Fruit fly (Drosophila melanogaster): ENCODE measurements around the gene CSN1b.
A peak's percentile ranks its signal among the peaks of the same experiment; 100 is the strongest.

The CSN1b gene

DNA sequence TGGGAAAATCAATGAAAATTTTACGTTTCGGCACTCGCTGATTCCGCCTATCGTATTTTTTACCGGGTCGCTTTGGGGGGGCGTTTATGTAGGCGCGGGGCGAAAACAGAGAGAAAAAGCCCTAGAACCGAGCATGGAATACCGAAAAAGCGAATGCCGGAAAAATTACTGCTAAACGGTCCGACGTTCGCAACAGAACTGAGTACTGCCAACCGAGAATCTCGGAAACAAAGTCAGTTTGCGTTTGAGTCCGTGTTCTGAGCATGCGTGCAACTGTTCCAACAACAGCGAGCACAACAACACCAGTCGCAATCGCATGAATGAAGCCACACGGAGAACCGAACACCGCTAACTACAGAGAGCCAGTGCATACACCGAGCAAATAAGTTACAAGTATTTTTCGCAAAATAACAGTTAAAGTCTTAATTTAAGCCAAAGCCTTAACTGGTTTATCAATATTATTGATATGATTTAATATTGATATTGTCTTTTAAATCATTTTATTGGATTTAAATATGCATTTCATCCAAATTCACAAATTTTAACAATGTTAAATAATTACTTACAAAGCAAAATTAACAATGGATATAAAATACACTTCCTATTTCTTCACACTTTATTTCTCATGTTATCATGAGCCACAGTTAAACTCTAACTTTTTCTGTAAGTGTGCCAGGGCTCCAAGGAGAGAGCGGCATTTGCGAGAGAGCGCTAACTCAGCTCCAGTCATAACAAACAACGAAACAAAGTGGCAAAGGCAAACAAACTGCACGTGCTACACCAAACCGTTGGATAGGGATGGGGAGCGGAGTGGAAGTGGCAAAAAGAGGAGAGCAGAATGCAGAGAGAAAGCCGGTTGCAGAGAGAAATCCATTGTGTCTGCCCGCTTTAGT lies 14.2 kb downstream of the CSN1b start, which contains the start of gene CG3961 (continued):
- peak; percentile 34 for TF ChIP-seq Hr83 (GFP tag; optimal IDR thresholded peaks at IDR 0.05; ENCODE audit: poor library complexity, severe bottlenecking)
- TF ChIP-seq tai (GFP tag; optimal IDR thresholded peaks at IDR 0.05) = peak; percentile 89
- no peak for TF ChIP-seq Abd-B (GFP tag; optimal IDR thresholded peaks at IDR 0.05)
- peak; percentile 94 for TF ChIP-seq sv (GFP tag; optimal IDR thresholded peaks at IDR 0.05)
- peak; percentile 95 for TF ChIP-seq br (GFP tag; optimal IDR thresholded peaks at IDR 0.05)
- TF ChIP-seq Dfd (GFP tag; optimal IDR thresholded peaks at IDR 0.05) = peak; percentile 97
- peak; percentile 93 for TF ChIP-seq Dif (GFP tag; optimal IDR thresholded peaks at IDR 0.05; ENCODE audit: partially characterized antibody)
- TF ChIP-seq Mio (GFP tag; optimal IDR thresholded peaks at IDR 0.05) = peak; percentile 61

DNA sequence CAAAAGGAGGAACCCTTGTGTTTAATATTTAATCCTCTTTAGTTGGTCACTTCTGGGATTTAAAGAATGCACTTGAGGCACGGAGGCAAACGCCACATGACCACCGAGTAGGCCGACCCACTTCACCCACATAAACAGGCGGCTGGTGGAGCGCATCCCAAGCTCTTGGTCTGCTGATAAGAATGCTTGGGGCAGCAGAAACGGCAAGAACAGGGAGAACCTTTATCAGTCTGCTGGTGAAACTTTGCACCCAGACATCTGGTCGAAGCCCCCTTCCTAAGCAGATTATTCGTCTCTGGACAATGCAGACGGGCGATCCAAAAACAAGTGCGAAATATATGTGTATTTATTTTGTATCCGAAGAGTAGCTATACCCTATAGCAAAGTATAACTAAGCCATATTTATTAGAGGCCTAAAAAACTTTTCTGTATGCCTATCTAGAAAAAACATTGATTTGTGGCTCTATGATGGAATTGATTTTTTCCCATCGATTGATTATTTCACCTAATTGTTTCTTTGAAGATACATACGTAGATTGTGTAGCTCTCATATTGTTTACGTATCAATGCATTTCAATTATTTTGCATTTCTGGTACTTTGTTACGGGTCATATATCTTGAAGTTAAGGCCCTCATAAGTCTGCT lies 15.4 kb downstream of the CSN1b start:
- peak; percentile 41 for TF ChIP-seq fru (GFP tag; optimal IDR thresholded peaks at IDR 0.05)
- TF ChIP-seq foxo (GFP tag; optimal IDR thresholded peaks at IDR 0.05) = peak in 1 of 2 experiments; percentile 33
- TF ChIP-seq sv (GFP tag; optimal IDR thresholded peaks at IDR 0.05) = no peak
- peak; percentile 20 for TF ChIP-seq rgr (GFP tag; optimal IDR thresholded peaks at IDR 0.05)
- no peak for TF ChIP-seq Hr83 (GFP tag; optimal IDR thresholded peaks at IDR 0.05; ENCODE audit: poor library complexity, severe bottlenecking)
- no peak for TF ChIP-seq Mio (GFP tag; optimal IDR thresholded peaks at IDR 0.05)
- no peak for TF ChIP-seq GATAd (GFP tag; optimal IDR thresholded peaks at IDR 0.05)
- peak; percentile 0 for TF ChIP-seq Dif (GFP tag; optimal IDR thresholded peaks at IDR 0.05; ENCODE audit: partially characterized antibody)
- no peak for TF ChIP-seq Rel (GFP tag; optimal IDR thresholded peaks at IDR 0.05)
- peak; percentile 35 for TF ChIP-seq Rel (tag; optimal IDR thresholded peaks at IDR 0.05)
- no peak for TF ChIP-seq N (GFP tag; optimal IDR thresholded peaks at IDR 0.05)
- TF ChIP-seq h (GFP tag; optimal IDR thresholded peaks at IDR 0.05) = peak; percentile 8
- peak; percentile 30 for TF ChIP-seq Hnf4 (GFP tag; optimal IDR thresholded peaks at IDR 0.05)

DNA sequence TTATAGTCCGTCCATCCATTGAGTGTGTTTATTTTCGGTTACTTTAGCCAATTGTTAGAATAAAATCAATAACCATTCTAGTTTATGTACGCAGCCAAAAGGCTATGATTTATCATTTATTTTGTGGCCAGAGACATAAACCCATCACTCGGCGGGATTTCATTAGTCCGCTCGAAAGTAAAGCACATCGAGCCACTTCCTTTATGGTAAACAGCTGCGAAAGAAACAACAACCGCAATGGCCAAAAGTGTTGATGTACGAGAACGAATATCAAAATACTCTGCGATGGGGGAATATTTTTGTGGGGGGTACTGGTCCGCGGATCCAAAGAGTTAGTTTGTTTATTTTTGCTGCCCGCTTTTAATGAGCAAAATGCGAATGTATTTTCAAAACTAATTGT lies 23.1 kb downstream of the CSN1b start:
- TF ChIP-seq Mio (GFP tag; optimal IDR thresholded peaks at IDR 0.05) = no peak
- no peak for TF ChIP-seq rgr (GFP tag; optimal IDR thresholded peaks at IDR 0.05)
- TF ChIP-seq woc (GFP tag; optimal IDR thresholded peaks at IDR 0.05) = no peak
- TF ChIP-seq br (GFP tag; optimal IDR thresholded peaks at IDR 0.05) = no peak
- TF ChIP-seq sage (GFP tag; optimal IDR thresholded peaks at IDR 0.05) = no peak
- TF ChIP-seq N (GFP tag; optimal IDR thresholded peaks at IDR 0.05) = no peak
- no peak for TF ChIP-seq pan (optimal IDR thresholded peaks at IDR 0.05)
- TF ChIP-seq brk (GFP tag; optimal IDR thresholded peaks at IDR 0.05) = no peak
- TF ChIP-seq GATAd (GFP tag; optimal IDR thresholded peaks at IDR 0.05) = no peak
- TF ChIP-seq OdsH (GFP tag; optimal IDR thresholded peaks at IDR 0.05) = no peak

DNA sequence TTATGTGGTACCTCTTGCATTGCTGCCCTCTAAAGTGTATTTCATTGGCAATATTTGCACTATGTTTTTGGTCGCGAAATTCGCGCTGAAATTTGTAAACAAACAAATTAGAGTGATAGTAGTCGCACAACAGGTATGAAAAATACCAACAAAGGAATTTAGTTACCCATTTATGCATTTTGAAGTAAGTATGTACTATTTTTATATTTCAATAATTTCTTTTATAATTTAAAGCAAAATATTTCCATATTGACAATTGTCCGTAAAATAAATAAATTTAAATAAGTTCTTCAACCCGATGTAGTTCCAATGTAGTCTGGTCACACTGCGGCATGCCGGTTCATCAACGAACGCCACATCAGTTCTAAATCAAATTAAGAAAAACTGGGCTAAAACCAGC lies 32.3 kb downstream of the CSN1b start, which contains the start of the genes Rad9 and Uggt:
Rad9 (minus strand) TSS at position 114 of the 400 bp plus-strand sequence.
Uggt (plus strand) TSS at position 308 of the 400 bp plus-strand sequence.
- no peak for TF ChIP-seq Jra (GFP tag; optimal IDR thresholded peaks at IDR 0.05)
- no peak for TF ChIP-seq Rel (GFP tag; optimal IDR thresholded peaks at IDR 0.05)
- TF ChIP-seq Rel (tag; optimal IDR thresholded peaks at IDR 0.05) = no peak
- TF ChIP-seq dl (GFP tag; optimal IDR thresholded peaks at IDR 0.05; ENCODE audit: insufficient read depth in 1 of 2, partially characterized antibody in 2 of 2) = no peak
- TF ChIP-seq psq (GFP tag; optimal IDR thresholded peaks at IDR 0.05) = peak; percentile 20

DNA sequence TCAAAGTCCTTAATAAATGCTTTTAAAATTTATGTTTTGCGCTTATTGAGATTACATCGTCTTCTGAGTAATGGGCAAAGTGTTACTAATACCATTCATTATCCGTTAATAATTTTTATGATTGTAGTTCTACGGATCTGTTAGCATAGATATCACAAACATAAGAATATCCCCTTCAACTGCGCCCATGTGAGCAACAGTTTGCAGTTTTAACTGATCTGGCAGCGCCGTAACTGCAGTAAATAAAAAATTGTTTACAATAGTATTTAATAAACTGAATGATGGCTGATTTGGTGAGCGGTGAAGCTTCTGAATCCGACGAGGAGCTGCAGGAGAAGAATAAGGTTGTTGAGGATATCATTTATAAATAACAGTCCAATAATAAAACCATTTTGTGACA lies 34.7 kb downstream of the CSN1b start, which contains the start of gene Blos3:
Blos3 (plus strand) TSS at position 198 of the 400 bp plus-strand sequence.
- TF ChIP-seq Myc (optimal IDR thresholded peaks at IDR 0.05) (no peak), tai (GFP tag; optimal IDR thresholded peaks at IDR 0.05) (no peak), dmrt93B (GFP tag; optimal IDR thresholded peaks at IDR 0.05) (no peak), sage (GFP tag; optimal IDR thresholded peaks at IDR 0.05) (no peak), OdsH (GFP tag; optimal IDR thresholded peaks at IDR 0.05) (peak; percentile 50), Mio (GFP tag; optimal IDR thresholded peaks at IDR 0.05) (no peak), Sp1 (GFP tag; optimal IDR thresholded peaks at IDR 0.05) (no peak), Jra (GFP tag; optimal IDR thresholded peaks at IDR 0.05) (peak; percentile 54), Hr83 (GFP tag; optimal IDR thresholded peaks at IDR 0.05; ENCODE audit: poor library complexity, severe bottlenecking) (peak; percentile 54), CG32264 (GFP tag; optimal IDR thresholded peaks at IDR 0.05) (no peak), lola (GFP tag; optimal IDR thresholded peaks at IDR 0.05) (no peak), Hnf4 (GFP tag; optimal IDR thresholded peaks at IDR 0.05) (no peak), woc (GFP tag; optimal IDR thresholded peaks at IDR 0.05) (no peak), brk (GFP tag; optimal IDR thresholded peaks at IDR 0.05) (no peak), rgr (GFP tag; optimal IDR thresholded peaks at IDR 0.05) (peak; percentile 55), jim (GFP tag; optimal IDR thresholded peaks at IDR 0.05) (no peak), Hr78 (GFP tag; optimal IDR thresholded peaks at IDR 0.05) (no peak), sv (GFP tag; optimal IDR thresholded peaks at IDR 0.05) (no peak), fru (GFP tag; optimal IDR thresholded peaks at IDR 0.05) (no peak), Vsx2 (GFP tag; optimal IDR thresholded peaks at IDR 0.05; ENCODE audit: partially characterized antibody) (no peak), Dfd (GFP tag; optimal IDR thresholded peaks at IDR 0.05) (no peak), GATAd (GFP tag; optimal IDR thresholded peaks at IDR 0.05) (no peak), HLH106 (tag; optimal IDR thresholded peaks at IDR 0.05) (peak; percentile 46), usp (GFP tag; optimal IDR thresholded peaks at IDR 0.05) (no peak), br (GFP tag; optimal IDR thresholded peaks at IDR 0.05) (no peak), dsf (GFP tag; optimal IDR thresholded peaks at IDR 0.05; ENCODE audit: borderline replicate concordance) (no peak), N (GFP tag; optimal IDR thresholded peaks at IDR 0.05) (no peak), dl (GFP tag; optimal IDR thresholded peaks at IDR 0.05; ENCODE audit: insufficient read depth in 1 of 2, partially characterized antibody in 2 of 2) (no peak)
